Worm (Caenorhabditis elegans): ENCODE results near the gene far-1.
A peak's percentile ranks its signal among the peaks of the same experiment; 100 is the strongest.

Gene far-1

DNA sequence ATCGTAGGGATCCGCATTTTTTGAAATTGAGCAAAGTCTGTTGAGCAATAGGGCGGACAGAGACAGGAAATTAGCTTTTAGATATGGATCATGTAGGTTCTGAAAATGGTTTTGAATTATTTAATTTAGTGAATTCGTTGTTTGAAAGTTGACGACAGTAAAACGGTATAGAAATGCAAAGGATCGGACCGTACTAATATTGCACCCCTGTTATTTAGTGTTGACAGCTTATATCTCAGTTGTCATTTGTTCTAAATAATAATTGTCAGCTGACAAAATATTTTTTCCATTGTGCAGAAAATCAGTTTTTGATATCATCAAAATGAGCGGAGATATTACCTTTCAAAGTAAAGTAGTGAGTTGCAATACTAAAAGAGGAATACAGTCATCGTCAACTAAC is 9.6 kb downstream of the far-1 start, which contains the start of gene lin-12:
lin-12 (minus strand) TSS at position 101 of the 400 bp plus-strand sequence.
- TF ChIP-seq elt-2 (tag; optimal IDR thresholded peaks at IDR 0.05) (no peak), pax-1 (tag; optimal IDR thresholded peaks at IDR 0.05) (no peak), ceh-6 (GFP tag; optimal IDR thresholded peaks at IDR 0.05) (no peak)

ce11 chrIII:9069712-9070111 is 11.3 kb downstream of the far-1 start:
- no peak for TF ChIP-seq ceh-9 (tag; optimal IDR thresholded peaks at IDR 0.05)
- TF ChIP-seq unc-42 (tag; optimal IDR thresholded peaks at IDR 0.05): no peak
- no peak for TF ChIP-seq nfya-1 (tag; optimal IDR thresholded peaks at IDR 0.05)
- no peak for TF ChIP-seq fkh-10 (GFP tag; optimal IDR thresholded peaks at IDR 0.05)
- no peak for TF ChIP-seq K09A11.1 (tag; optimal IDR thresholded peaks at IDR 0.05; ENCODE audit: insufficient read depth)
- no peak for TF ChIP-seq hlh-30 (tag; optimal IDR thresholded peaks at IDR 0.05; ENCODE audit: insufficient read depth)
- no peak for TF ChIP-seq ceh-34 (tag; optimal IDR thresholded peaks at IDR 0.05)
- TF ChIP-seq ama-1 (optimal IDR thresholded peaks at IDR 0.05): no peak
- TF ChIP-seq ceh-6 (GFP tag; optimal IDR thresholded peaks at IDR 0.05): no peak
- TF ChIP-seq dve-1 (tag; optimal IDR thresholded peaks at IDR 0.05): no peak
- no peak for TF ChIP-seq unc-55 (GFP tag; optimal IDR thresholded peaks at IDR 0.05)
- TF ChIP-seq elt-4 (tag; optimal IDR thresholded peaks at IDR 0.05): no peak
- no peak for TF ChIP-seq ceh-45 (GFP tag; IDR thresholded peaks at IDR 0.05)
- no peak for TF ChIP-seq hlh-13 (GFP tag; optimal IDR thresholded peaks at IDR 0.05)
- no peak for TF ChIP-seq ceh-18 (tag; optimal IDR thresholded peaks at IDR 0.05)
- TF ChIP-seq lim-6 (tag; optimal IDR thresholded peaks at IDR 0.05): no peak
- TF ChIP-seq zip-5 (tag; optimal IDR thresholded peaks at IDR 0.05): no peak
- no peak for TF ChIP-seq sox-2 (GFP tag; IDR thresholded peaks at IDR 0.05)
- no peak for TF ChIP-seq pag-3 (tag; optimal IDR thresholded peaks at IDR 0.05; ENCODE audit: borderline replicate concordance)
- no peak for TF ChIP-seq ceh-48 (tag; optimal IDR thresholded peaks at IDR 0.05)

DNA sequence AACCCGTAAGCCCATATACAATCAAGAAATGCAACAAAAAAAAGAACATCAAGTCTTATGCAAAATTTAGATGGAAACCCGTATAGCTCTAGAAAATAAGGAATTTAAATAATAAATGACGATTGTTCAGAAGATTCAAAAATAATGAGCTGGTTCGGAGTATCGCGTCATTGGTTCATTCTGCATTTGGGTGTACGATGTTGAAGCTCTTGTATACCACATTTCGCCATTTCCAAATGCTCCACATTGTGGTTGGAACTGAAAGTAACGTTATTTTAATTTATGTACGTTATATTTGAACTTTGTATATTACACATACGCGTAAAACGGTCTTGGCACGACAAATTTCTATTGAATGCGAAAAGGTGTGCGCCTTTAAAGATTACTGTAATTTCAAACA is 20.7 kb downstream of the far-1 start:
- TF ChIP-seq zip-5 (tag; optimal IDR thresholded peaks at IDR 0.05) (no peak), eyg-1 (tag; optimal IDR thresholded peaks at IDR 0.05) (no peak), ref-2 (tag; optimal IDR thresholded peaks at IDR 0.05) (no peak), pag-3 (tag; optimal IDR thresholded peaks at IDR 0.05; ENCODE audit: borderline replicate concordance) (no peak), ztf-16 (tag; optimal IDR thresholded peaks at IDR 0.05) (no peak), madf-2 (tag; optimal IDR thresholded peaks at IDR 0.05) (no peak)

DNA sequence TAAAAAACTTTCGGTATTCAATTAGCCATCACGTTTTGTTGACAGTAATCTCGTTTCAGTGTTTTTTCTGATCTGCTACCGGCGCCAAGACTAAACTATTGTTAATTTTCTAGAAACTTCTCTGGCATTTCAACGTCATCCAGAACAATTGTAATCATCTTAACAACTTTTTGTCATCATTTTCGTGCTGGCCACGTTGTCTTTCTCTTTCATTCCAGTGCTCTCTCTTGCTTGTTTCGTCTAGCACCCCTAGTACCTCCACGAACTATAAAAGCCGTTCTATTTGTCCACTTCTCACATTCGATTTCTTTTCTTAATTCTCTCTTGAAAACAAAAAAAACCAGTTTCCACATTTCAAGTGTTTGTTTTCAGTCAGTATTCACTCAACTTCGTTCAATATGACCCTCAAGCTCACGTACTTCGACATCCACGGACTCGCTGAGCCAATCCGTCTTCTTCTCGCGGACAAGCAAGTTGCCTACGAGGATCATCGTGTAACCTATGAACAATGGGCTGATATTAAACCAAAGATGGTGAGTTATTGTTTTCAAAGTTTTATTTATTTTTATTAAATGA is 21.9 kb downstream of the far-1 start, which contains the start of gene gst-1:
gst-1 (plus strand) TSS at position 373 of the 576 bp plus-strand sequence.
- TF ChIP-seq pax-1 (tag; optimal IDR thresholded peaks at IDR 0.05) (no peak), sox-4 (tag; optimal IDR thresholded peaks at IDR 0.05) (no peak), hlh-13 (GFP tag; optimal IDR thresholded peaks at IDR 0.05) (no peak)

DNA sequence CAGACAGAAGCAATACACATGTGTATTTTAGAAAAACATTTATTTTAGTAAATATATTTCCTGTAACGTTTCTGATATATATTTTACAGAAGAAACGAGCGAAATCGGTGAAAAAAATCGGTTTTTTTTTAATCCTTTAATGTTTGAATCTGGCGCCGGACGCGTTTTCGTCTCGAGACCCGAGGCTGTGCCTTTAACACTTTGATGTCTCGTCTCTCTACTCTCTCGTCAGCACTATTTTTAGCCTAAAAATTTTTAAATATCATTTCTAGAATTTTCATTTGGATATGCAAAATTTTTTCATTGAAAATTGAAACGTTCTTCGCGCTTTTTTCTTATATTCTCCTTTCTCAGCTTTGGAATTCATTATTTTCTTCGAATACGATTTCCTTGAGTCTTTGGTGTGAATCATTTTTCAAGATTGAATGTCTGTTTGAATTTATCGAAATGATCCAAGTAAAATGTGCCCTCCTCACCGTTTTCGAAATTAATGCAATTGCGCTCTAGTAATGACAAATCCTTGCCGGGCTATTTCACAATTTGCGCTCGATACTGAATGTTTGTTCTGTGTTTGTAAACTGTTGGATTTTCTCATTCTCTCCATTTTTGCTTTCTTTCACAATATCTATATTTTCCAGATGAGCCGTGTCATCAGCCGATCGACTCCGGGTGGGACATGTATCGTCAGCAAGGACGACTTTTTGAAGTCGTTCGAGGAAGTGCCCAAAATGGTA is 26.4 kb downstream of the far-1 start, which contains the start of gene cls-2:
cls-2 (plus strand) TSS at position 635 of the 734 bp plus-strand sequence.
- peak; percentile 8 for TF ChIP-seq unc-42 (tag; optimal IDR thresholded peaks at IDR 0.05)
- no peak for TF ChIP-seq nhr-232 (tag; optimal IDR thresholded peaks at IDR 0.05)
- TF ChIP-seq Y22D7AL.16 (tag; optimal IDR thresholded peaks at IDR 0.05): no peak
- TF ChIP-seq fkh-6 (tag; optimal IDR thresholded peaks at IDR 0.05): no peak
- no peak for TF ChIP-seq ceh-9 (tag; optimal IDR thresholded peaks at IDR 0.05)

DNA sequence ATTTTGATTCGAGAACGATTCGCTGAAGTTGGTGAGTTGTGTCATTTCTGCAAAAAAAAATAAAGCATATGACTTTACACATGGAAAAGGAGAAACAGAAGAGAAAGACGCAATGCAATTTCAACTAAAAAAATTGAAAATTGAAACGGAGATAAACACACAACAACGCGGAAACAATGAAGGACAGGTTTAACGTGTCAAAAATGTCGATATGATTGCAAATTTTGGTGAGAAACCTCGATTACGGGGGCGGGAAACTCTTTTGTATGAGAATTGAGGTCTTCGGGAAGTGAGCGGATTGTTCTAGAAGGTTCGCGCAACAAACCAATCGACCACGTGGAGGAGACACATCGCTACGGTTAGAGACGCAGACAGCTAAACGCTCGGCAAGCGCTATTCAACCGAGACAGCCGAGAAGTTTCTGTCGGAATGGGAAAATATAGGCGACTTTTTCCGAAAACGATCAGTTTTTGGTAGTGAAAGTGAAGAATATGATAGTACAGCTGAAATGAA is 27.2 kb downstream of the far-1 start, which contains the start of gene R107.5:
R107.5 (minus strand) TSS at position 51 of the 513 bp plus-strand sequence.
- no peak for TF ChIP-seq Y22D7AL.16 (tag; optimal IDR thresholded peaks at IDR 0.05)
- no peak for TF ChIP-seq pqm-1 (tag; optimal IDR thresholded peaks at IDR 0.05)
- TF ChIP-seq npax-4 (tag; optimal IDR thresholded peaks at IDR 0.05): no peak
- no peak for TF ChIP-seq pat-9 (tag; optimal IDR thresholded peaks at IDR 0.05)
- peak; percentile 94 for TF ChIP-seq nfya-1 (tag; optimal IDR thresholded peaks at IDR 0.05)
- TF ChIP-seq pha-4 (tag; optimal IDR thresholded peaks at IDR 0.05): no peak
- peak; percentile 98 for TF ChIP-seq hlh-30 (tag; optimal IDR thresholded peaks at IDR 0.05; ENCODE audit: insufficient read depth)
- TF ChIP-seq hlh-13 (GFP tag; optimal IDR thresholded peaks at IDR 0.05): no peak
- no peak for TF ChIP-seq fkh-6 (tag; optimal IDR thresholded peaks at IDR 0.05)
- TF ChIP-seq hlh-8 (tag; optimal IDR thresholded peaks at IDR 0.05): no peak
- no peak for TF ChIP-seq elt-4 (tag; optimal IDR thresholded peaks at IDR 0.05)
- no peak for TF ChIP-seq ttx-3 (tag; optimal IDR thresholded peaks at IDR 0.05)
- peak; percentile 53 for TF ChIP-seq gmeb-2 (tag; optimal IDR thresholded peaks at IDR 0.05)
- no peak for TF ChIP-seq fkh-10 (GFP tag; optimal IDR thresholded peaks at IDR 0.05)
- peak; percentile 30 for TF ChIP-seq ceh-22 (tag; optimal IDR thresholded peaks at IDR 0.05)
- no peak for TF ChIP-seq T23F11.4 (GFP tag; optimal IDR thresholded peaks at IDR 0.05)
- TF ChIP-seq mec-3 (tag; optimal IDR thresholded peaks at IDR 0.05; ENCODE audit: borderline replicate concordance): no peak
